Worm (Caenorhabditis elegans): ENCODE measurements around the gene ttm-1.

Gene ttm-1

DNA sequence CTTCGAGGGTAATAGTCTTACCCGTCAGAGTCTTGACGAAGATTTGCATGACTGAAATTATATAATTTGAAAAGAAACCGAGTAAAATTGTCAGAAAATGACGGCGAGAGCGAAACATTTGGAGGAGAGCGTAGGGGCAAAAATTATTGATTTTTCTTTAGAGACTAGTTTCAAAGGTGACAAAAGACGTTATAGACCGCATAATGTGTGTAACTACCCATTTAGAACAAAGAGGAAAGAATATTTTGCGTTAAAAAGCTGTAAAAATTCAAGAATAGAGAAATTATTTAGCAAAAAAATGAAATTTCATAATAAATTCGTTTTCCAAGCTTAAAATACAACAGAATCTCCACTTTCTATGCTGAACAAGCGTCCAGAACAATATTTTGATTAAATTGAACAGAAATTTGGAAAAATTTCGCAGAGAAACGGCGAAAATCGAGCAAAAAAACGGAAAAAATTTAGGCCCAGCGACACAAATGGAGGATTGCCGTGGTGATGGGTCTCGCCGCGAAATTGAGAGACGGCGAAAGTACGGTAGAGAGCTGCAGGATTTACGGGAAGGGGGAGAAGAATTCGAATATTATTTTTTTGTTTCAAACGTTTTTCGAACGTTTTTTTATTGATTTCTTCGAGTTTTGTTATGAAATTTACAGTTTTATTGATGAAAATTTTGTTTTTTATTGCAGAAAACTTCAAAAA, 11.8 kb upstream of the ttm-1 start, which contains the start of the genes ubq-2 and frg-1:
Gene ubq-2 (minus strand): TSS at position 51 of the 702 bp plus-strand sequence.
Gene frg-1 (plus strand): TSS at position 690 of the 702 bp plus-strand sequence.
- TF ChIP-seq dao-5 (tag; optimal IDR thresholded peaks at IDR 0.05) = no peak
- peak; percentile 78 for TF ChIP-seq W03F9.2 (tag; optimal IDR thresholded peaks at IDR 0.05)
- peak; percentile 59 for TF ChIP-seq him-1 (tag; optimal IDR thresholded peaks at IDR 0.05)

DNA sequence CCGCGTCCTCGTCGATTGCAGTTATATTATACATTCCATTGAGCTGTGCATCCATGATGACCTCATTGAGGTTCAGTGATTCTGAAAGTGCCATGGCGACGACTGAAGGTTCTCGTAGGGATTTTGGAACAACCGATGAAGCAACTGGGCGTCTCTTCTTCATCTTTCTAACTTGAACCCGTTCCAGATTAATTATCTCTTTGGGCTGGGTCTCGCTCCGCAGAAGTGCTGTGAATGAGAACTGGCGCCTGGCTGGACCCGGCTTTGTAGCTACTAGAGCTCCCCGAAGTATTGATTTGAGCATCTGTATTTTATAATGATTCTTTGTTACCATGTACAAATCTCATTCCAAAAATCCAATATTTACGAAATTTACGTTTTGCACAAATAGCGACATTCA, 10.8 kb upstream of the ttm-1 start, which contains the start of gene ZK1010.2:
Gene ZK1010.2 (minus strand): TSS at position 304 of the 400 bp plus-strand sequence.
- TF ChIP-seq him-1 (tag; optimal IDR thresholded peaks at IDR 0.05) = no peak
- no peak for TF ChIP-seq dao-5 (tag; optimal IDR thresholded peaks at IDR 0.05)
- no peak for TF ChIP-seq W03F9.2 (tag; optimal IDR thresholded peaks at IDR 0.05)

- TF ChIP-seq W03F9.2 (tag; optimal IDR thresholded peaks at IDR 0.05) (no peak), him-1 (tag; optimal IDR thresholded peaks at IDR 0.05) (no peak), dao-5 (tag; optimal IDR thresholded peaks at IDR 0.05) (no peak)
These were observed 5.6 kb upstream of the ttm-1 start, which contains the start of gene bckd-1A for ce11 chrIII:12972398-12972797. Gene bckd-1A, minus strand, starts transcription at chrIII:12972498.

DNA sequence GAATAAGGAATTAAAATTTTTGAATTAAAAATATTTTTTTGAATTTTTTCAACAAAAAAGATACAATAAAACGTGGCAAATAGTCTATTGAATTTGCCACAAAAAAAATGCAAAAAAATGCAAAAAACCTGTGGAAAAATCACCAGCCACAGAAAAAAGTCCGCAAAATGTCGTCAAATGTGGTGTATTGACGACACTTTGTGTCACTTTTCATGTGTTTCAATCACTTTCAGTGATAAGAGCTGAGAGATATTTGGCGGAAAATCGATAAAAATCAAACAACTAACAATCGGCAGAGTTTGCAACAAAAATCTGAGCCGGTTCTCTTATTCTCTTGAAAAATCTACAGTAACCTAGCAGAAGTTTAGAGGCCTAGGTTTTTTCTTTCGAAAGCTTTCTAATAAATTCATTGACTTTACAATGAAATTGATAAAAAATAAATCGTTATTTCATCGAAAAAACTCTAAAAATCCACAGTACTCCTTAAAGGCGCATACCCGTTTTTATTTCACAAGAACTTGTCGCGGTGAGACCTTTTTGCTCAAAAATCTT, 5.1 kb upstream of the ttm-1 start:
- peak; percentile 10 for TF ChIP-seq W03F9.2 (tag; optimal IDR thresholded peaks at IDR 0.05)
- TF ChIP-seq dao-5 (tag; optimal IDR thresholded peaks at IDR 0.05) = no peak

- TF ChIP-seq W03F9.2 (tag; optimal IDR thresholded peaks at IDR 0.05) = no peak
- no peak for TF ChIP-seq dao-5 (tag; optimal IDR thresholded peaks at IDR 0.05)
- no peak for TF ChIP-seq him-1 (tag; optimal IDR thresholded peaks at IDR 0.05)
These were observed 1.5 kb upstream of the ttm-1 start for ce11 chrIII:12968330-12968729.

ce11 chrIII:12967437-12968043, 745 bp upstream of the ttm-1 start:
- TF ChIP-seq dao-5 (tag; optimal IDR thresholded peaks at IDR 0.05) (no peak), W03F9.2 (tag; optimal IDR thresholded peaks at IDR 0.05) (no peak), him-1 (tag; optimal IDR thresholded peaks at IDR 0.05) (no peak)

DNA sequence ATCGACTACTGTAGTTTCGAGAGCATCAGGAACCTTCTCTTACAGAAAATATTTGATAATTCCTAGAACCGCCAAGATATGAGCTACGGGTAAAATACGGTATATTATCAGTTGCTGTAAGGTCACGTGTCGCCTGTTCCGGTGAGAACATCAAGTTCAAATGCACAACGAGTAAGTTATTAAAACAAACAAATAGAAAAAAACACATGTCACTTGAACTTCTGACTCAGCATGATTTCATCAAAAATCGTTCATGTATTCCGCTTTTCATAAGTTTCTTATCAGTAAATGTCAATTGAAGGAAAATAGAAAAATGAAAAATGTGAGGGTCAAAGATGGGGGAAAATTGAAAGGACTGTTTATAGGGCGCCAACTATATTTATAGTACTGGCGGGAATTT, 6.1 kb downstream of the ttm-1 start:
- no peak for TF ChIP-seq dao-5 (tag; optimal IDR thresholded peaks at IDR 0.05)
- TF ChIP-seq W03F9.2 (tag; optimal IDR thresholded peaks at IDR 0.05) = no peak
- no peak for TF ChIP-seq him-1 (tag; optimal IDR thresholded peaks at IDR 0.05)

DNA sequence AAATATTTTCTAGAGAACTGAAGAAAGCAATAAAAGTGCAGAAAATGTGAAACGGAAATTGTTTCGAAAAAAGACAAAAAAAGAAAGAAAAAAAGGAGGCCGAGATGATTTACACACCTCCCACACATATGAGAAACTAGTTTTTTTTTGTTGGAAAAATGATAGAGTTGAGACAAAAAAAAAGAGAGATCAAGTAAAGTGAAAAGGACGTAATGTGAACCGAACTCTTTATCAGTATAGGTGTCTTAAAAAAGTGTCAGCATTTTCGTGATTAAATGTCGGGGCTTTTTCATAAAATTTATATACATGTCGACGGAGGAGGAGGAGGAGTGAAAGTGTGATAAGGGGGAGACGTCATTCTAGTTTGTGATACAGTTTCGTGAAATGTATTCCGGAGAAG, 7.5 kb downstream of the ttm-1 start:
- TF ChIP-seq W03F9.2 (tag; optimal IDR thresholded peaks at IDR 0.05) = no peak
- no peak for TF ChIP-seq him-1 (tag; optimal IDR thresholded peaks at IDR 0.05)
- TF ChIP-seq dao-5 (tag; optimal IDR thresholded peaks at IDR 0.05) = no peak

DNA sequence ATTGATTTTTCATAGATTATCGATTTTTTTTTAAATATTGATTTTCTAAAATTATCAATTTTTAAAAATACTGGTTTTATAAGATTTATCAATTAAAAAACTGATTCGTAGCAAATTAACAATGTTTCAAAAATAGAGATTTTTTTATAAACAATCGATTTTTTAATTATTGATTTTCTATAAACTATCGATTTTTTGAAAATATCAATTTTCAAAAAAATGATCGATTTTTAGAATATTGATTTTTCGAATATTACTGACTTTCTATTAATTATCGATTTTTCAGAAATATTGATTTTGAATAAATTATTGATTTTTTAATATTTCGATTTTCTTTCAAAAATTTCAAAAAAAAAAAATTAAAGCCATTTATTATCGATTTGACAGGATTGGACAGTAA, 14.2 kb downstream of the ttm-1 start:
- TF ChIP-seq him-1 (tag; optimal IDR thresholded peaks at IDR 0.05) = no peak
- TF ChIP-seq dao-5 (tag; optimal IDR thresholded peaks at IDR 0.05) = no peak
- TF ChIP-seq W03F9.2 (tag; optimal IDR thresholded peaks at IDR 0.05) = no peak

ce11 chrIII:12951362-12952228, 15.2 kb downstream of the ttm-1 start, which contains the start of gene Y39E4A.1:
Gene Y39E4A.1, plus strand, starts transcription at chrIII:12951412.
- TF ChIP-seq dao-5 (tag; optimal IDR thresholded peaks at IDR 0.05) (no peak), him-1 (tag; optimal IDR thresholded peaks at IDR 0.05) (no peak), W03F9.2 (tag; optimal IDR thresholded peaks at IDR 0.05) (no peak)

ce11 chrIII:12945072-12945471, 21.7 kb downstream of the ttm-1 start:
- no peak for TF ChIP-seq him-1 (tag; optimal IDR thresholded peaks at IDR 0.05)
- no peak for TF ChIP-seq dao-5 (tag; optimal IDR thresholded peaks at IDR 0.05)
- TF ChIP-seq W03F9.2 (tag; optimal IDR thresholded peaks at IDR 0.05) = no peak

DNA sequence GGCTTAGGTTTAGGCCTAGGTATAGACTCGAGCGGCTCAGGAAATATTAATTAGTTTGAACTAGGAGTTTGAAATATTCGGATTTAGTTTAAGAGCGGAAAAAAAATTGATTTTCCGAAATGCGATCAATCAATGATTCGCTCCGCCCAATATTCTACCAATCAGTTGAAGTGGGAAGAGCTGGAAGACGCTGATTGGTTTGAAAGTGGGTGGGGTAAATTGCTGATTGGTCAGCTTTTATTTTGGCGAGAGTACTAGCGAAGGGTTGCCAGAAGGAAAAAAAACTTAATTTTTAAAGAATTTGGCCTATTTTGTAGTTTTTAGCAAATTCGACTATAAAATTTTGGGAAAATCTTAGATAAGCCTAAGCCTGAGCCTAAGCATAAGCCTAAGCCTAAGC, 22.7 kb downstream of the ttm-1 start:
- TF ChIP-seq dao-5 (tag; optimal IDR thresholded peaks at IDR 0.05) = no peak
- no peak for TF ChIP-seq him-1 (tag; optimal IDR thresholded peaks at IDR 0.05)
- no peak for TF ChIP-seq W03F9.2 (tag; optimal IDR thresholded peaks at IDR 0.05)

- TF ChIP-seq W03F9.2 (tag; optimal IDR thresholded peaks at IDR 0.05) (no peak), him-1 (tag; optimal IDR thresholded peaks at IDR 0.05) (no peak)
These were observed 24.5 kb downstream of the ttm-1 start, which contains the start of gene unc-25 for ce11 chrIII:12942307-12942706. Gene unc-25, plus strand, starts transcription at chrIII:12942651.
